Fruit fly (Drosophila melanogaster) whole organism: Measurements from ENCODE around the gene CG9676.

Experiments
- CG8478 ChIP-seq: fragments of >200 bp; optimal IDR thresholded peaks from 2 replicates; lab custom pipeline; 2018; ENCODE audit warnings: inconsistent platforms
- Dll ChIP-seq: fragments of >200 bp; optimal IDR thresholded peaks from 2 replicates; lab custom pipeline; 2017
- pan ChIP-seq: fragments of >200 bp; optimal IDR thresholded peaks from 2 replicates; lab custom pipeline; 2017

DNA sequence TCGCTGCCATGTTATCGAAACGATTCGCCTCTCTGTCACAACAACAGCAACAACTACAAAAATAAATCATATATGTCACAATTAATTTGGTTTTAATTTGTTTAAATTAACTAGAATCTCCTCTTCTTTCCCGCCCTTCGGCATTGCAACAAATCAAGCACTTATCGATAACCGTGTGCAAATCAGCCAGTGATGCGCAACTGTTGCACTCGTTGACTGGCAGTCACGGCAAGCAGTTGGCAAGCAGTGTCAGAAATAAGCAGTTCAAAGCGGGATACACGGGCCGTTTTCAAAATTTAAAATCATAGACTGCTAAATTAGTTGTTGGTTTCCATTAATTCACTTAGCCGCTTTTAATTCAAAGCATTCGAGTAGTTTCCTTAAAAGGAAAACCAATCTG, 16.2 kb downstream of the CG9676 start, which contains the start of gene Axs:
- TF ChIP-seq Dll (lab: Kevin White, UChicago) (no peak), CG8478 (no peak), pan (lab: Kevin White, UChicago) (no peak)
